Worm (Caenorhabditis elegans) whole organism, midembryonic: ENCODE data around the gene oig-4.

Experiments
- flt-1 ChIP-seq: fragments of 200-800 bp; sonication (Bioruptor generic); IDR thresholded peaks from 2 replicates; pipeline ENCODE4 v1.3.6; 2022; ENCODE audit warnings: missing genetic modification characterization, missing compliant biosample characterization
- tab-1 ChIP-seq: fragments of 200-800 bp; sonication (Bioruptor generic); IDR thresholded peaks from 2 replicates; pipeline ENCODE4 v1.3.6; 2022; ENCODE audit warnings: missing genetic modification characterization, missing compliant biosample characterization

DNA sequence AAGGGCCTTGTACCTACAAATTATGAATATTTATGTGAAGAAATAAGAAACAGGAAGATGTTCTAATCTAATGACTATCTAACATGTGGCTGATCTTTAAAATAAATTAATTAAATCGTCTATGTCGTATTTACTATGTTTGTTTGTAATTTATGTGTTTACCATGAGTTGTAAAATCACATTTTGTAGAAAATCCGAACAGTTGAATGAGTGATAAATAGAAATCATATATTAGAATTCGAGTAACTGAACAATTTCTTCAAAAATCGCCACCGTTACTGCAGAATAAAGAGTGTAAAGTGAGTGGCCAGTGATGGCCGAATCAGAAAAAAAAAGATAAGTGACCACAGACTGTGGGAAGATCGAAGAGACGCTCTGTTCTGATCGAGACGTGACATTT lies 16.7 kb downstream of the oig-4 start:
- TF ChIP-seq tab-1 (GFP tag; lab: Robert Waterston, UW) = no peak
- TF ChIP-seq flt-1 (GFP tag; lab: Robert Waterston, UW) = no peak
